Fruit fly (Drosophila melanogaster): ENCODE data around the gene HINT1.

Gene HINT1

dm6 chr2L:2771676-2772075 is 1.7 kb downstream of the HINT1 start, which contains the start of gene CG15399:
TSS of gene CG15399 (minus strand) at chr2L:2771776.
- TF ChIP-seq CG8478 (optimal IDR thresholded peaks at IDR 0.05) (no peak), psq (optimal IDR thresholded peaks at IDR 0.05) (no peak), pan (optimal IDR thresholded peaks at IDR 0.05) (no peak), EcR (GFP tag; optimal IDR thresholded peaks at IDR 0.05) (no peak), usp (GFP tag; optimal IDR thresholded peaks at IDR 0.05) (no peak), Dll (optimal IDR thresholded peaks at IDR 0.05) (no peak)

DNA sequence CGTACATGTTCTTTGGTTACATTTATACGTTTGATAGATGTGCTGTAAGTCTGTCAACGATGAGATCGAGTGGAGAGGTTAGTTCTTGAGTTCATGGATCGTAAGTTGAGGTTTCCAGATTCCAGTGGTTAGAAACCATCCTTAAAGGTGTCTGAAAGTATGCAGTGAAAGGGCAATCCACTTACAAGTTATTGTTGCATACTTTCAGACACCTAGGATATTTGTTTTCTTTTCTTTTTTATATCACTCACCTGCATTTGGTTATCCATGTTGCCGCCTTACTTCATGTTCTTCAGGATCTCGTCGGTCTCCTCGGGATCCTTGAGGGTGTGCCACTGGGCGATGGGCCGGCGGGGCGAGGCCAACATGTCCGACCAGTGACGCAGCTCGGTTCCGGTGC is 12.9 kb downstream of the HINT1 start:
- TF ChIP-seq CG8478 (optimal IDR thresholded peaks at IDR 0.05) (no peak), EcR (GFP tag; optimal IDR thresholded peaks at IDR 0.05) (no peak), pan (optimal IDR thresholded peaks at IDR 0.05) (no peak), psq (optimal IDR thresholded peaks at IDR 0.05) (no peak), Dll (optimal IDR thresholded peaks at IDR 0.05) (no peak), usp (GFP tag; optimal IDR thresholded peaks at IDR 0.05) (no peak)

- TF ChIP-seq psq (optimal IDR thresholded peaks at IDR 0.05) (no peak), CG8478 (optimal IDR thresholded peaks at IDR 0.05) (no peak), usp (GFP tag; optimal IDR thresholded peaks at IDR 0.05) (no peak), Dll (optimal IDR thresholded peaks at IDR 0.05) (no peak), pan (optimal IDR thresholded peaks at IDR 0.05) (no peak), EcR (GFP tag; optimal IDR thresholded peaks at IDR 0.05) (no peak)
Observed at dm6 chr2L:2797186-2797585, 27.3 kb downstream of the HINT1 start.

- no peak for TF ChIP-seq CG8478 (optimal IDR thresholded peaks at IDR 0.05)
- TF ChIP-seq pan (optimal IDR thresholded peaks at IDR 0.05): no peak
- TF ChIP-seq psq (optimal IDR thresholded peaks at IDR 0.05): no peak
- no peak for TF ChIP-seq EcR (GFP tag; optimal IDR thresholded peaks at IDR 0.05)
- no peak for TF ChIP-seq usp (GFP tag; optimal IDR thresholded peaks at IDR 0.05)
- TF ChIP-seq Dll (optimal IDR thresholded peaks at IDR 0.05): no peak
Observed at dm6 chr2L:2799909-2800478, 30.1 kb downstream of the HINT1 start, which contains the start of gene Syt1. TSS of gene Syt1 (minus strand) at chr2L:2799979.

DNA sequence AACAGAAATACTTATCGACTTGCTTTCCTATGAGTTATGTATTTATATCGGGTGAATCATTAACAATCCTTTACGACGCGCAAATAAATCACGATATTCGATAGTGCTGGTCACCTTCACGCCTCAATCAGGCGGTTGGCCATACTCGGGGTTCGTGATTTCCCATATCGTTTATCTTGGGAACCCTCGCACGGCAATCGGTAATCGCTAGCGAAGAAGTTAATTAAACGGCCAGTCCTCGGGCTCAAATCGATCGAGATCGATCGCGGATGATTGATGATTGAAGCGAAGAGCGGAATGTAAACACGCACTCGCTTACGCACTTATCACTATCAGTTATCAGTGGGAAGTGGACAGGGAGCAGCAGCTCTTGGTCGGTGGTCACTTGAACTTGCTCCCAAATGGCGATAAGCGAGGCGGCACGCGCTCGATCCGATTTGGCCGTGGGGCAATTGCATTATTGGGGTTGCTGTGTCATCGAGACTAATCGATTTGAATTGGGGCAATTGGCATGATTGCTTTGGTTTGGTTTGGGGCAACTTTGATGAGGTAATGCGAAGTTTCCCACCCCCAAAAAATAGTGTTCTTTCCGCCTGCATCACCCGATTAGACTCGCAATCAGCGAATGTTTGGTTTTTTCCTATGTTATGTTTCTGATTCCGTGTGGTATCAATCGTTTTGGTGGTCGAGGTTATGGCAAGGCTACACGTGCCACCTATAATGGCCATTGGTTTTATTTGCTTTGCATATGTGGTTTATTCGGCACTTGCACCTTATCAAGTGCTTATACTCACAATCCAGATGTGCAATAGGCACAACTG is 31.2 kb downstream of the HINT1 start:
- no peak for TF ChIP-seq EcR (GFP tag; optimal IDR thresholded peaks at IDR 0.05)

DNA sequence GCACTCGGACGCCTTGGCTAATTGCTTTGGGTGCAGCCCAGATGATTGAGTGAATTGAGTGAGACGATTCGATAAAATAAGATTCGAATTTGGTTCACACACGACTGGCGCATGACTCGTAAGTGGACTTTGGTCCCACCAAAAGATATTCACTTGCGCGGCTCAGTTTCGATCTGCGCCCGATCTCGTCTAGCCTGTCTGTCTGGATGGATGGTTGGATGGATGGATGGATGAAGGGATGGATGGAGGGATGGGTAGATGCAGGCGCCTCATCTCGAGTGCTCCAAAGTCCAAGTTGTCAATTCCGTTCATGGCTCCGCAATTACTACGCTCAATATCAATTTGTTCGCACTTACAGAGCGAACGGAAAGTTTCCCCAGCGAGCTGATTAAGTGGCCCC is 32.6 kb downstream of the HINT1 start:
- no peak for TF ChIP-seq EcR (GFP tag; optimal IDR thresholded peaks at IDR 0.05)
- TF ChIP-seq pan (optimal IDR thresholded peaks at IDR 0.05): no peak
- no peak for TF ChIP-seq Dll (optimal IDR thresholded peaks at IDR 0.05)
- no peak for TF ChIP-seq usp (GFP tag; optimal IDR thresholded peaks at IDR 0.05)

- TF ChIP-seq Dll (optimal IDR thresholded peaks at IDR 0.05) (peak; percentile 8), EcR (GFP tag; optimal IDR thresholded peaks at IDR 0.05) (no peak)
Observed at dm6 chr2L:2804634-2805311, 34.8 kb downstream of the HINT1 start, which contains the start of gene daw. TSS of gene daw (plus strand) at chr2L:2805261.

dm6 chr2L:2806190-2806763 is 36.3 kb downstream of the HINT1 start:
- TF ChIP-seq Dll (optimal IDR thresholded peaks at IDR 0.05) (peak; percentile 49), EcR (GFP tag; optimal IDR thresholded peaks at IDR 0.05) (no peak)

dm6 chr2L:2807597-2807996 is 37.7 kb downstream of the HINT1 start:
- TF ChIP-seq CG8478 (optimal IDR thresholded peaks at IDR 0.05) (no peak), usp (GFP tag; optimal IDR thresholded peaks at IDR 0.05) (no peak), pan (optimal IDR thresholded peaks at IDR 0.05) (no peak), EcR (GFP tag; optimal IDR thresholded peaks at IDR 0.05) (no peak), Dll (optimal IDR thresholded peaks at IDR 0.05) (no peak), psq (optimal IDR thresholded peaks at IDR 0.05) (no peak)

DNA sequence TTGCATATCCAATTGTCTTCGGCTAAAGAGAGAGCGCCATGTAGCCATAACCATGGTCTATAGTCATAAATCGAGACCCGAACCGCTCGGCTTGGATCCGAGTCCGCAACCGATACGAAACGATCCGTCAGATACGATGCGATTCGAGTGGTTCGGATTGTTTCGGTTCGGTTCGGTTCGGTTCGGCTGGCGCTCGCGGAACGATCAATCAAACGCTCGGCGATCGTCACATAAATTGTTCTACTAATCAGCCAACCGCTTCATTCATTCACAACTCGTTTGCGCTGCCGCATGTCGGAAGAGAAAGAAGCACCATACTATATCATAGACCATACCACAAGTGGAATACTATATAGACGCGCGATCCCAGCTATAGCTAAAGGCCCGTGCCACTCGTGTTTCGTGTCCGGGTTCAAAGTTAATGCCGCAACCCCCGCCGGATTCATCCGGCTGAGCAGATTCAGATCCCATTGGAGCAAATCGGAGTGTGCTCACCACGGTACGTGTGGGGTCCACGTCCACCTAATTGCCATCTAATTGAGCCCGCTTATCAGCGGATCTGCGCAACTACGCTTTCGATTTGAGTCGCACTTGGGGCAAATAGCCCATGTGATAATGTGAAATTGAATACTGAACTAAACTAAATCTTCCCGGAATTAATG is 38.2 kb downstream of the HINT1 start:
- TF ChIP-seq CG8478 (optimal IDR thresholded peaks at IDR 0.05) (no peak), Dll (optimal IDR thresholded peaks at IDR 0.05) (no peak), usp (GFP tag; optimal IDR thresholded peaks at IDR 0.05) (no peak), psq (optimal IDR thresholded peaks at IDR 0.05) (no peak), pan (optimal IDR thresholded peaks at IDR 0.05) (no peak), EcR (GFP tag; optimal IDR thresholded peaks at IDR 0.05) (no peak)

- no peak for TF ChIP-seq pan (optimal IDR thresholded peaks at IDR 0.05)
Observed at dm6 chr2L:2810831-2811230, 40.9 kb downstream of the HINT1 start.

DNA sequence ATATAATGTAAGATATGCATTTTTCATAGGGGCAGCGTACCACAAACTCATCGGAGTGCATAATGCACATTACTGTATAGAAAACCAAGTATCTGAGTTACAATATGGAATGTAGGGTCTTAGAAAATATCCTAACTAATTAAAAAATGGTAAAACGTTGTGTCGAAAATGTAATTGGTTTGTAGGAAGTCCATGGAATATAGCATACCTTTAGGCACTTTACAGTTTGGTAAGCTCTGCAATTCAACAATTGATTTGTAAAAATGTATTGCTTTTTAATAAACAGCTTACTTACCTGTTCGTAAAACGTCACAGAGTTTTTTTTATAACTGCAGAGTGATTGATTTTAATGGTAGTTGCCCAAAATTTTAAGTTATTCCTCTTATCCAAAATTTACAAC is 42.2 kb downstream of the HINT1 start, which contains the start of gene CG2964:
CG2964 (plus strand) TSS at position 301 of the 400 bp plus-strand sequence.
- TF ChIP-seq usp (GFP tag; optimal IDR thresholded peaks at IDR 0.05): no peak
- no peak for TF ChIP-seq CG8478 (optimal IDR thresholded peaks at IDR 0.05)
- no peak for TF ChIP-seq psq (optimal IDR thresholded peaks at IDR 0.05)
- no peak for TF ChIP-seq Dll (optimal IDR thresholded peaks at IDR 0.05)
- no peak for TF ChIP-seq EcR (GFP tag; optimal IDR thresholded peaks at IDR 0.05)
- TF ChIP-seq pan (optimal IDR thresholded peaks at IDR 0.05): no peak
